Worm (Caenorhabditis elegans) whole organism, early embryonic: ENCODE results near the gene swan-1.

Source experiments
- B0310.2 ChIP-seq: sonication (generic microtip); optimal IDR thresholded peaks from 2 replicates; lab custom pipeline; 2016; ENCODE audit warnings: mild to moderate bottlenecking, missing genetic modification characterization, missing compliant biosample characterization
- F13C5.2 ChIP-seq: sonication (generic microtip); optimal IDR thresholded peaks from 2 replicates; lab custom pipeline; 2017; ENCODE audit warnings: mild to moderate bottlenecking, missing genetic modification characterization, inconsistent platforms, missing compliant biosample characterization
- aly-1 ChIP-seq: sonication (generic microtip); optimal IDR thresholded peaks from 2 replicates; lab custom pipeline; 2016; ENCODE audit warnings: missing genetic modification characterization, missing compliant biosample characterization
- ama-1 ChIP-seq: fragments of 150-350 bp; optimal IDR thresholded peaks from 2 replicates; lab custom pipeline; 2014
- ceh-13 ChIP-seq: fragments of 200-800 bp; sonication (Bioruptor generic); optimal IDR thresholded peaks from 2 replicates; lab custom pipeline; 2018; ENCODE audit warnings: mild to moderate bottlenecking, missing genetic modification characterization, missing compliant biosample characterization
- ceh-36 ChIP-seq: sonication (generic microtip); optimal IDR thresholded peaks from 2 replicates; lab custom pipeline; 2016; ENCODE audit warnings: missing genetic modification characterization, inconsistent platforms, missing compliant biosample characterization
- ets-7 ChIP-seq: sonication (generic microtip); optimal IDR thresholded peaks from 2 replicates; lab custom pipeline; 2016; ENCODE audit warnings: missing genotype, missing genetic modification characterization, missing compliant biosample characterization
- hmg-4 ChIP-seq: fragments of 200-800 bp; sonication (Bioruptor generic); optimal IDR thresholded peaks from 2 replicates; lab custom pipeline; 2018; ENCODE audit warnings: mild to moderate bottlenecking, missing genetic modification characterization, missing compliant biosample characterization
- hnd-1 ChIP-seq: sonication (generic microtip); optimal IDR thresholded peaks from 2 replicates; lab custom pipeline; 2016; ENCODE audit warnings: missing genetic modification characterization, missing compliant biosample characterization
- scrt-1 ChIP-seq: fragments of 200-800 bp; sonication (Bioruptor generic); IDR thresholded peaks from 2 replicates; pipeline ENCODE4 v1.3.6; 2022; ENCODE audit warnings: missing genetic modification characterization, missing compliant biosample characterization
- tbx-11 ChIP-seq: fragments of 200-800 bp; sonication (Bioruptor generic); IDR thresholded peaks from 2 replicates; pipeline ENCODE4 v1.3.6; 2022; ENCODE audit warnings: missing genetic modification characterization, missing compliant biosample characterization
- tbx-37 ChIP-seq: fragments of 200-800 bp; sonication (Bioruptor generic); conservative IDR thresholded peaks from 2 replicates; pipeline ENCODE4 v1.3.6; 2022; ENCODE audit warnings: missing genetic modification reagents, missing genetic modification characterization, missing compliant biosample characterization

DNA sequence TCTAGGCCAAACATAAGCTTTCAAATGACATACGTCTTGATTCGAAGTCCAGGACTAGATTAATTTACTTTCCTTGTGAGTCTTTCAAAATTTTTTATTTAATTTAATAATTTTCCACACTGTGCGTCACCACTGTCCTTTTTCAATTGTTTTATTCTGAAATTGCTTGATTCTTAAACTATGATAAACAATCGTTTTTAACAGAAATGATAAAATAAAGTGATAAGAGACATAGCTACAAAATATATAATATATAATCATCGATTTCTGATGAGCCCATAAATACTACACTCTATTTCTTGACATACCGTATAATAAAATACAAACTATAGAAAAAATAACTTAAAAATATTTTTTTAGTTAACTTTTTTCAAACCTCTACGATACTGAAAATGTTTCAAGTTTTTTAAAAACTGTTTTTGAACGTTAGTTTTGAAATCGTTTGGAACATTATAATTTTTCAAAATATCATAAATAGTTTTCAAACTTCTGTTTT, 38.0 kb downstream of the swan-1 start, which contains the start of gene nas-24:
- no peak for TF ChIP-seq scrt-1
- no peak for TF ChIP-seq tbx-11 (GFP tag; lab: Robert Waterston, UW)
- TF ChIP-seq tbx-37 (GFP tag; lab: Robert Waterston, UW): no peak
- no peak for TF ChIP-seq ama-1 (lab: Kevin White, UChicago)
- TF ChIP-seq aly-1 (tag; lab: Kevin White, UChicago): no peak
- TF ChIP-seq ets-7 (tag; lab: Kevin White, UChicago): no peak
- no peak for TF ChIP-seq F13C5.2
- no peak for TF ChIP-seq hmg-4
- TF ChIP-seq ceh-13 (GFP tag; lab: Kevin White, UChicago): no peak
- no peak for TF ChIP-seq ceh-36 (tag; lab: Kevin White, UChicago)
- no peak for TF ChIP-seq hnd-1
- no peak for TF ChIP-seq B0310.2 (tag; lab: Kevin White, UChicago)
